Fruit fly (Drosophila melanogaster) whole organism, embryonic: ENCODE measurements around the gene gNacalpha.

Experiments
- ATbp ChIP-seq: fragments of 200-800 bp; sonication (Bioruptor generic); optimal IDR thresholded peaks from 2 replicates; lab custom pipeline; 2017; ENCODE audit warnings: missing biosample characterization, mild to moderate bottlenecking, missing genetic modification characterization, missing genetic modification reagents
- Aef1 ChIP-seq: fragments of 200-800 bp; sonication (Bioruptor generic); IDR thresholded peaks from 3 replicates; pipeline ENCODE4 v1.3.6; 2022; ENCODE audit warnings: missing biosample characterization, missing genetic modification characterization
- Antp ChIP-seq: fragments of 200-800 bp; sonication (Bioruptor generic); optimal IDR thresholded peaks from 3 replicates; lab custom pipeline; 2016; ENCODE audit warnings: missing biosample characterization, missing genetic modification characterization
- Asciz ChIP-seq: fragments of 200-800 bp; sonication (Bioruptor generic); optimal IDR thresholded peaks from 2 replicates; lab custom pipeline; 2017; ENCODE audit warnings: missing biosample characterization, mild to moderate bottlenecking, missing genetic modification characterization, missing genetic modification reagents
- Atf6 ChIP-seq: fragments of 200-800 bp; sonication (Bioruptor generic); IDR thresholded peaks from 2 replicates; pipeline ENCODE4 v1.3.6; 2022; ENCODE audit warnings: missing biosample characterization, missing genetic modification characterization
- B-H2 ChIP-seq: fragments of 200-800 bp; sonication (Bioruptor generic); optimal IDR thresholded peaks from 2 replicates; lab custom pipeline; 2018; ENCODE audit warnings: missing biosample characterization, mild to moderate bottlenecking, missing genetic modification characterization
- CG10209 ChIP-seq: fragments of 200-800 bp; sonication (Bioruptor generic); optimal IDR thresholded peaks from 3 replicates; lab custom pipeline; 2017; ENCODE audit warnings: missing biosample characterization, mild to moderate bottlenecking, missing genetic modification characterization, missing genetic modification reagents
- CG11695 ChIP-seq: fragments of 200-800 bp; sonication (Bioruptor generic); IDR thresholded peaks from 3 replicates; pipeline ENCODE4 v1.3.6; 2022; ENCODE audit warnings: missing biosample characterization, missing genetic modification characterization
- CG14860 ChIP-seq: fragments of 200-800 bp; sonication (Bioruptor generic); IDR thresholded peaks from 3 replicates; pipeline ENCODE4 v1.3.6; 2022; ENCODE audit warnings: missing biosample characterization, missing genetic modification characterization; ENCODE audit not compliant: partially characterized antibody
- CG15696 ChIP-seq: fragments of 200-800 bp; sonication (Bioruptor generic); optimal IDR thresholded peaks from 2 replicates; lab custom pipeline; 2019; ENCODE audit warnings: missing biosample characterization, mild to moderate bottlenecking, missing genetic modification characterization, moderate library complexity
- CG1832 ChIP-seq: fragments of 200-800 bp; sonication (Bioruptor generic); optimal IDR thresholded peaks from 2 replicates; lab custom pipeline; 2017; ENCODE audit warnings: missing biosample characterization, mild to moderate bottlenecking, missing genetic modification characterization, inconsistent platforms
- CG18764 ChIP-seq: fragments of 200-800 bp; sonication (Bioruptor generic); optimal IDR thresholded peaks from 3 replicates; lab custom pipeline; 2016; ENCODE audit warnings: missing biosample characterization, missing genetic modification characterization
- CG3726 ChIP-seq: fragments of 200-800 bp; sonication (Bioruptor generic); IDR thresholded peaks from 3 replicates; pipeline ENCODE4, ENCODE4 v1.3.6; 2022; ENCODE audit warnings: missing biosample characterization, missing genetic modification characterization
- CG4404 ChIP-seq: fragments of 200-800 bp; sonication (Bioruptor generic); IDR thresholded peaks from 2 replicates; pipeline ENCODE4 v1.3.6; 2022; ENCODE audit warnings: missing biosample characterization, missing genetic modification characterization
- CG6791 ChIP-seq: fragments of 200-800 bp; sonication (Bioruptor generic); IDR thresholded peaks from 3 replicates; pipeline ENCODE4 v1.3.6; 2022; ENCODE audit warnings: missing biosample characterization, missing genetic modification characterization; ENCODE audit not compliant: partially characterized antibody
- CG9876 ChIP-seq: fragments of 200-800 bp; sonication (Bioruptor generic); optimal IDR thresholded peaks from 2 replicates; lab custom pipeline; 2016; ENCODE audit warnings: missing biosample characterization, missing genetic modification characterization
- D19B ChIP-seq: fragments of 200-800 bp; sonication (Bioruptor generic); optimal IDR thresholded peaks from 2 replicates; lab custom pipeline; 2017; ENCODE audit warnings: missing biosample characterization, mild to moderate bottlenecking, missing genetic modification characterization
- Dad ChIP-seq: fragments of 200-800 bp; sonication (Bioruptor generic); optimal IDR thresholded peaks from 3 replicates; lab custom pipeline; 2016; ENCODE audit warnings: missing biosample characterization, missing genetic modification characterization
- Elba2 ChIP-seq: fragments of 200-800 bp; sonication (Bioruptor generic); optimal IDR thresholded peaks from 3 replicates; lab custom pipeline; 2016; ENCODE audit warnings: missing biosample characterization, missing genetic modification characterization
- Hmr ChIP-seq: fragments of 200-800 bp; sonication (Bioruptor generic); optimal IDR thresholded peaks from 3 replicates; lab custom pipeline; 2017; ENCODE audit warnings: mild to moderate bottlenecking, missing biosample characterization, missing genetic modification reagents, missing genetic modification characterization
- Hr39 ChIP-seq: fragments of >200 bp; optimal IDR thresholded peaks from 2 replicates; lab custom pipeline; 2017
- Max ChIP-seq: fragments of 200-800 bp; sonication (Bioruptor generic); optimal IDR thresholded peaks from 2 replicates; lab custom pipeline; 2016; ENCODE audit warnings: missing biosample characterization, mild to moderate bottlenecking, missing genetic modification characterization
- Med ChIP-seq: fragments of 200-800 bp; sonication (Bioruptor generic); peaks from one replicate; lab custom pipeline; 2016; ENCODE audit warnings: missing biosample characterization, missing genetic modification characterization, mild to moderate bottlenecking, inconsistent platforms, moderate library complexity
- NC2α ChIP-seq: fragments of 200-800 bp; sonication (Bioruptor generic); optimal IDR thresholded peaks from 2 replicates; lab custom pipeline; 2016; ENCODE audit warnings: missing biosample characterization, missing genetic modification characterization
- PHDP ChIP-seq: fragments of 200-800 bp; sonication (Bioruptor generic); optimal IDR thresholded peaks from 3 replicates; lab custom pipeline; 2018; ENCODE audit warnings: missing biosample characterization, mild to moderate bottlenecking, missing genetic modification characterization, moderate library complexity
- Sry-β ChIP-seq: fragments of 200-800 bp; sonication (Bioruptor generic); optimal IDR thresholded peaks from 2 replicates; lab custom pipeline; 2018; ENCODE audit warnings: missing biosample characterization, mild to moderate bottlenecking, missing genetic modification characterization, moderate library complexity
- ab ChIP-seq: fragments of 200-800 bp; sonication (Bioruptor generic); optimal IDR thresholded peaks from 2 replicates; lab custom pipeline; 2016; ENCODE audit warnings: missing biosample characterization, missing genetic modification characterization
- abd-A ChIP-seq: fragments of 200-800 bp; sonication (Bioruptor generic); optimal IDR thresholded peaks from 3 replicates; lab custom pipeline; 2019; ENCODE audit warnings: missing biosample characterization, mild to moderate bottlenecking, missing genetic modification characterization, moderate library complexity
- bsh ChIP-seq, 2 experiments: fragments of 200-800 bp; sonication (Bioruptor generic); optimal IDR thresholded peaks; 2 replicates each; lab custom pipeline; 2017 to 2018; ENCODE audit warnings: mild to moderate bottlenecking in 2 of 2, missing biosample characterization in 2 of 2, missing genetic modification characterization in 2 of 2, moderate library complexity in 1 of 2
- cas ChIP-seq: fragments of 200-800 bp; sonication (Bioruptor generic); IDR thresholded peaks from 2 replicates; pipeline ENCODE4 v1.3.6; 2022; ENCODE audit warnings: missing biosample characterization, missing genetic modification characterization
- chinmo ChIP-seq: fragments of 200-800 bp; sonication (Bioruptor generic); IDR thresholded peaks from 4 replicates; pipeline ENCODE4 v1.3.6; 2022; ENCODE audit warnings: missing biosample characterization, missing genetic modification characterization; ENCODE audit not compliant: partially characterized antibody
- crc ChIP-seq: fragments of 200-800 bp; sonication (Bioruptor generic); optimal IDR thresholded peaks from 2 replicates; lab custom pipeline; 2016; ENCODE audit warnings: missing biosample characterization, missing genetic modification characterization
- dan ChIP-seq: fragments of 200-800 bp; sonication (Bioruptor generic); IDR thresholded peaks from 2 replicates; pipeline ENCODE4 v1.3.6; 2022; ENCODE audit warnings: missing biosample characterization, missing genetic modification characterization
- en ChIP-seq: fragments of 200-800 bp; sonication (Bioruptor generic); optimal IDR thresholded peaks from 2 replicates; lab custom pipeline; 2016; ENCODE audit warnings: missing biosample characterization, missing genetic modification characterization
- ewg ChIP-seq: fragments of 200-800 bp; sonication (Bioruptor generic); optimal IDR thresholded peaks from 3 replicates; lab custom pipeline; 2017; ENCODE audit warnings: mild to moderate bottlenecking, missing biosample characterization, missing genetic modification reagents, missing genetic modification characterization
- gcm2 ChIP-seq: fragments of 200-800 bp; sonication (Bioruptor generic); optimal IDR thresholded peaks from 2 replicates; lab custom pipeline; 2016; ENCODE audit warnings: missing biosample characterization, missing genetic modification characterization
- jing ChIP-seq: fragments of 200-800 bp; sonication (Bioruptor generic); optimal IDR thresholded peaks from 2 replicates; lab custom pipeline; 2018; ENCODE audit warnings: missing biosample characterization, mild to moderate bottlenecking, missing genetic modification characterization
- lmd ChIP-seq: fragments of 200-800 bp; sonication (Bioruptor generic); IDR thresholded peaks from 2 replicates; pipeline ENCODE4 v1.3.6; 2022; ENCODE audit warnings: missing biosample characterization, missing genetic modification characterization
- lola ChIP-seq, 3 experiments: fragments of >200 bp in 2 of 3; fragments of 200-800 bp in 1 of 3; sonication (Bioruptor generic) in 1 of 3; optimal IDR thresholded peaks; 2 replicates each; lab custom pipeline; 2017 to 2019; ENCODE audit warnings: missing biosample characterization in 3 of 3, missing genetic modification characterization in 3 of 3, mild to moderate bottlenecking in 1 of 3, moderate library complexity in 1 of 3
- mam ChIP-seq: fragments of 200-800 bp; sonication (Bioruptor generic); optimal IDR thresholded peaks from 3 replicates; lab custom pipeline; 2016; ENCODE audit warnings: missing biosample characterization, missing genetic modification characterization
- ranshi ChIP-seq: fragments of 200-800 bp; sonication (Bioruptor generic); IDR thresholded peaks from 2 replicates; pipeline ENCODE4 v1.3.6; 2022; ENCODE audit warnings: missing biosample characterization, missing genetic modification characterization
- rib ChIP-seq: fragments of 200-800 bp; sonication (Bioruptor generic); IDR thresholded peaks from 2 replicates; pipeline ENCODE4 v1.3.6; 2022; ENCODE audit warnings: missing biosample characterization, missing genetic modification characterization
- row ChIP-seq: fragments of 200-800 bp; sonication (Bioruptor generic); IDR thresholded peaks from 3 replicates; pipeline ENCODE4 v1.3.6; 2022; ENCODE audit warnings: missing biosample characterization, missing genetic modification characterization
- seq ChIP-seq: fragments of 200-800 bp; sonication (Bioruptor generic); IDR thresholded peaks from 2 replicates; pipeline ENCODE4 v1.3.6; 2022; ENCODE audit warnings: missing biosample characterization, missing genetic modification characterization
- sug ChIP-seq: fragments of 200-800 bp; optimal IDR thresholded peaks from 2 replicates; lab custom pipeline; 2019; ENCODE audit warnings: missing biosample characterization, mild to moderate bottlenecking, missing genetic modification characterization, moderate library complexity
- tgo ChIP-seq: fragments of 200-800 bp; sonication (Bioruptor generic); IDR thresholded peaks from 3 replicates; pipeline ENCODE4 v1.3.6; 2022; ENCODE audit warnings: missing biosample characterization, missing genetic modification characterization
- tin ChIP-seq: fragments of 200-800 bp; sonication (Bioruptor generic); optimal IDR thresholded peaks from 3 replicates; lab custom pipeline; 2016; ENCODE audit warnings: missing biosample characterization, missing genetic modification characterization
- twi ChIP-seq: fragments of 200-800 bp; optimal IDR thresholded peaks from 2 replicates; lab custom pipeline; 2019; ENCODE audit warnings: missing biosample characterization, mild to moderate bottlenecking, missing genetic modification characterization, moderate library complexity
- zen ChIP-seq: fragments of 200-800 bp; sonication (Bioruptor generic); optimal IDR thresholded peaks from 3 replicates; lab custom pipeline; 2018; ENCODE audit warnings: missing biosample characterization, mild to moderate bottlenecking, missing genetic modification characterization, moderate library complexity
- zen2 ChIP-seq: fragments of 200-800 bp; sonication (Bioruptor generic); IDR thresholded peaks from 3 replicates; pipeline ENCODE4 v1.3.6; 2022; ENCODE audit warnings: missing biosample characterization, missing genetic modification characterization; ENCODE audit not compliant: partially characterized antibody
- zf30C ChIP-seq: fragments of 200-800 bp; sonication (Bioruptor generic); optimal IDR thresholded peaks from 3 replicates; lab custom pipeline; 2018; ENCODE audit warnings: missing biosample characterization, mild to moderate bottlenecking, missing genetic modification characterization

Gene gNacalpha

dm6 chr2L:1072184-1072583 is 35.1 kb downstream of the gNacalpha start (continued):
- TF ChIP-seq ranshi (GFP tag; lab: Robert Waterston, UW): peak; percentile 88
- TF ChIP-seq PHDP (tag; lab: Kevin White, UChicago): peak; percentile 95
- TF ChIP-seq Sry-β (GFP tag; lab: Kevin White, UChicago): peak; percentile 74
- peak; percentile 56 for TF ChIP-seq lmd (GFP tag; lab: Robert Waterston, UW)
- peak; percentile 95 for TF ChIP-seq CG18764 (GFP tag; lab: Kevin White, UChicago)
- TF ChIP-seq lola (GFP tag; optimal IDR thresholded peaks at IDR 0.05; lab: Kevin White, UChicago): peak in 1 of 3 experiments; percentile 87
- peak; percentile 98 for TF ChIP-seq Asciz (GFP tag; lab: Kevin White, UChicago)
- no peak for TF ChIP-seq zen2 (GFP tag; lab: Robert Waterston, UW)
- no peak for TF ChIP-seq zf30C (GFP tag; lab: Kevin White, UChicago)
- TF ChIP-seq Atf6: peak; percentile 91
- peak; percentile 99 for TF ChIP-seq Med (GFP tag; lab: Kevin White, UChicago)
- TF ChIP-seq abd-A: peak; percentile 43
- TF ChIP-seq sug (tag; lab: Kevin White, UChicago): peak; percentile 83
- peak; percentile 79 for TF ChIP-seq jing
- peak; percentile 30 to 95 for TF ChIP-seq bsh (GFP tag; optimal IDR thresholded peaks at IDR 0.05; lab: Kevin White, UChicago)
- TF ChIP-seq Aef1: peak; percentile 43; the same call in 2 of the 3 replicates
- peak; percentile 88 for TF ChIP-seq B-H2 (GFP tag; lab: Kevin White, UChicago)
- TF ChIP-seq CG4404 (GFP tag; lab: Robert Waterston, UW): peak; percentile 7; the same call in 1 of the 2 replicates
- TF ChIP-seq Max (GFP tag; lab: Kevin White, UChicago): peak; percentile 91
- TF ChIP-seq tgo (GFP tag; lab: Robert Waterston, UW): peak; percentile 76; the same call in 2 of the 3 replicates
- peak; percentile 65 for TF ChIP-seq zen
- TF ChIP-seq twi (tag; lab: Kevin White, UChicago): peak; percentile 76
- peak; percentile 93 for TF ChIP-seq seq (GFP tag; lab: Robert Waterston, UW)
- no peak for TF ChIP-seq CG1832
- TF ChIP-seq chinmo (GFP tag; lab: Robert Waterston, UW): no peak
- TF ChIP-seq CG14860: no peak
- TF ChIP-seq CG10209 (GFP tag; lab: Kevin White, UChicago): peak; percentile 97
- TF ChIP-seq tin (GFP tag; lab: Kevin White, UChicago): peak; percentile 80
- peak; percentile 91 for TF ChIP-seq rib (GFP tag; lab: Robert Waterston, UW)
- TF ChIP-seq cas (GFP tag; lab: Robert Waterston, UW): peak; percentile 45; the same call in 1 of the 2 replicates
- peak; percentile 95 for TF ChIP-seq NC2α (GFP tag; lab: Kevin White, UChicago)
- peak; percentile 90 for TF ChIP-seq Antp (GFP tag; lab: Kevin White, UChicago)
- TF ChIP-seq crc: peak; percentile 91
- no peak for TF ChIP-seq CG6791 (GFP tag; lab: Robert Waterston, UW)
- TF ChIP-seq D19B (GFP tag; lab: Kevin White, UChicago): peak; percentile 76
- peak; percentile 18; the same call in 1 of the 3 replicates for TF ChIP-seq row (GFP tag; lab: Robert Waterston, UW)
- TF ChIP-seq CG9876 (GFP tag; lab: Kevin White, UChicago): peak; percentile 90
- TF ChIP-seq Elba2: no peak
- peak; percentile 89 for TF ChIP-seq ewg (GFP tag; lab: Kevin White, UChicago)
- TF ChIP-seq Hmr (GFP tag; lab: Kevin White, UChicago): peak; percentile 94
- TF ChIP-seq ATbp (GFP tag; lab: Kevin White, UChicago): peak; percentile 100
- TF ChIP-seq gcm2 (GFP tag; lab: Kevin White, UChicago): peak; percentile 91
- TF ChIP-seq Dad: peak; percentile 90
- peak; percentile 91 for TF ChIP-seq CG3726 (GFP tag; lab: Robert Waterston, UW)
- peak; percentile 91 for TF ChIP-seq mam (GFP tag; lab: Kevin White, UChicago)
- TF ChIP-seq CG11695 (GFP tag; lab: Robert Waterston, UW): peak; percentile 93
- peak; percentile 94 for TF ChIP-seq CG15696
- TF ChIP-seq en (GFP tag; lab: Kevin White, UChicago): peak; percentile 90
- TF ChIP-seq Hr39 (lab: Kevin White, UChicago): no peak
- no peak for TF ChIP-seq dan (GFP tag; lab: Robert Waterston, UW)
- peak; percentile 18 for TF ChIP-seq ab (GFP tag; lab: Kevin White, UChicago)
